Worm (Caenorhabditis elegans): ENCODE data around the gene W05H7.1.

W05H7.1 gene

ce11 chrX:1450352-1450818, at the start of gene W05H7.1:
W05H7.1 (plus strand) TSS chrX:1450768.
- TF ChIP-seq lin-15B (tag; optimal IDR thresholded peaks at IDR 0.05) (no peak), isw-1 (GFP tag; IDR thresholded peaks at IDR 0.05) (no peak), hlh-4 (tag; optimal IDR thresholded peaks at IDR 0.05) (no peak), pag-3 (tag; optimal IDR thresholded peaks at IDR 0.05; ENCODE audit: borderline replicate concordance, insufficient read depth) (no peak), ceh-82 (tag; optimal IDR thresholded peaks at IDR 0.05) (peak in 2 of 3 experiments; percentile 19 to 22), grh-1 (GFP tag; IDR thresholded peaks at IDR 0.05) (no peak), mef-2 (tag; optimal IDR thresholded peaks at IDR 0.05) (no peak), nhr-84 (tag; optimal IDR thresholded peaks at IDR 0.05) (no peak), aha-1 (tag; optimal IDR thresholded peaks at IDR 0.05) (no peak), lin-13 (GFP tag; optimal IDR thresholded peaks at IDR 0.05) (no peak), jun-1 (tag; optimal IDR thresholded peaks at IDR 0.05) (no peak), zag-1 (tag; optimal IDR thresholded peaks at IDR 0.05) (no peak), fos-1 (tag; optimal IDR thresholded peaks at IDR 0.05) (no peak), ceh-88 (GFP tag; IDR thresholded peaks at IDR 0.05) (no peak), nhr-85 (tag) (no peak), C04F5.9 (tag; optimal IDR thresholded peaks at IDR 0.05) (no peak), pax-3 (tag; optimal IDR thresholded peaks at IDR 0.05) (no peak), ets-5 (GFP tag; IDR thresholded peaks at IDR 0.05) (no peak), C16A3.4 (tag; optimal IDR thresholded peaks at IDR 0.05) (peak; percentile 67), xbp-1 (tag; optimal IDR thresholded peaks at IDR 0.05) (peak; percentile 9), blmp-1 (tag; optimal IDR thresholded peaks at IDR 0.05) (peak; percentile 29), Y116A8C.19 (tag; optimal IDR thresholded peaks at IDR 0.05; ENCODE audit: borderline replicate concordance) (no peak), ceh-63 (GFP tag; optimal IDR thresholded peaks at IDR 0.05) (no peak), unc-62 (GFP tag; optimal IDR thresholded peaks at IDR 0.05) (no peak), nhr-19 (GFP tag; conservative IDR thresholded peaks at IDR 0.05) (0 out of 2 replicates have a peak, but pooled peaks have one; percentile 8), nhr-47 (tag; optimal IDR thresholded peaks at IDR 0.05) (peak; percentile 32), pqm-1 (tag; optimal IDR thresholded peaks at IDR 0.05) (no peak), lsy-2 (tag; optimal IDR thresholded peaks at IDR 0.05) (peak in 1 of 2 experiments; percentile 59), unc-130 (tag; optimal IDR thresholded peaks at IDR 0.05) (no peak), egl-13 (tag; optimal IDR thresholded peaks at IDR 0.05) (no peak), nhr-237 (tag; optimal IDR thresholded peaks at IDR 0.05) (no peak), nhr-11 (tag; optimal IDR thresholded peaks at IDR 0.05) (no peak), nhr-71 (tag; optimal IDR thresholded peaks at IDR 0.05) (peak; percentile 46), ceh-8 (GFP tag; optimal IDR thresholded peaks at IDR 0.05) (no peak), lir-3 (tag; optimal IDR thresholded peaks at IDR 0.05; ENCODE audit: poor library complexity) (no peak), unc-30 (tag; optimal IDR thresholded peaks at IDR 0.05) (no peak), tbx-2 (tag; optimal IDR thresholded peaks at IDR 0.05) (no peak), vab-15 (tag; optimal IDR thresholded peaks at IDR 0.05) (no peak), sptf-1 (tag; optimal IDR thresholded peaks at IDR 0.05) (no peak), elt-3 (tag; optimal IDR thresholded peaks at IDR 0.05) (no peak), lin-35 (GFP tag; optimal IDR thresholded peaks at IDR 0.05) (peak; percentile 16 to 50), nhr-12 (tag; optimal IDR thresholded peaks at IDR 0.05) (no peak), mab-9 (GFP tag; IDR thresholded peaks at IDR 0.05) (no peak), mdl-1 (tag; optimal IDR thresholded peaks at IDR 0.05) (peak in 1 of 2 experiments; percentile 38), lin-14 (GFP tag; optimal IDR thresholded peaks at IDR 0.05) (peak; percentile 49), fkh-4 (tag; optimal IDR thresholded peaks at IDR 0.05; ENCODE audit: borderline replicate concordance) (no peak), rnt-1 (tag; optimal IDR thresholded peaks at IDR 0.05) (peak; percentile 31), hlh-17 (GFP tag; optimal IDR thresholded peaks at IDR 0.05; ENCODE audit: borderline replicate concordance) (no peak), swsn-7 (tag; optimal IDR thresholded peaks at IDR 0.05) (peak; percentile 41), lin-39 (tag; optimal IDR thresholded peaks at IDR 0.05) (no peak), irx-1 (tag; optimal IDR thresholded peaks at IDR 0.05) (peak; percentile 2), fkh-10 (GFP tag; optimal IDR thresholded peaks at IDR 0.05) (no peak), fkh-8 (tag; optimal IDR thresholded peaks at IDR 0.05) (peak; percentile 36)

Measured in whole organism, L1 larva.